Worm (Caenorhabditis elegans) whole organism, L3 larva: ENCODE data around the gene zig-12.

Experiments used
- ZK546.5 ChIP-seq: sonication (generic microtip); optimal IDR thresholded peaks from 2 replicates; lab custom pipeline; 2017; ENCODE audit warnings: missing biosample characterization, missing genetic modification characterization
- aly-2 ChIP-seq: fragments of 150-350 bp; optimal IDR thresholded peaks from 2 replicates; lab custom pipeline; 2014; ENCODE audit warnings: missing biosample characterization, missing genetic modification characterization
- ama-1 ChIP-seq: fragments of 150-350 bp; optimal IDR thresholded peaks from 2 replicates; lab custom pipeline; 2018
- ceh-16 ChIP-seq: sonication (generic microtip); optimal IDR thresholded peaks from 2 replicates; lab custom pipeline; 2017; ENCODE audit warnings: missing biosample characterization, missing genetic modification characterization
- ceh-28 ChIP-seq: fragments of 150-350 bp; optimal IDR thresholded peaks from 2 replicates; lab custom pipeline; 2014; ENCODE audit warnings: missing biosample characterization, missing genetic modification reagents, missing genetic modification characterization
- ceh-82 ChIP-seq: fragments of 150-350 bp; optimal IDR thresholded peaks from 2 replicates; lab custom pipeline; 2014; ENCODE audit warnings: missing biosample characterization, missing genetic modification characterization
- ceh-9 ChIP-seq: sonication (generic microtip); optimal IDR thresholded peaks from 2 replicates; lab custom pipeline; 2018; ENCODE audit warnings: missing biosample characterization, missing genetic modification characterization
- daf-12 ChIP-seq: fragments of 150-350 bp; optimal IDR thresholded peaks from 2 replicates; lab custom pipeline; 2014; ENCODE audit warnings: missing biosample characterization, missing genetic modification reagents, missing genetic modification characterization
- egl-27 ChIP-seq: sonication (generic microtip); optimal IDR thresholded peaks from 4 replicates; lab custom pipeline; 2017; ENCODE audit warnings: missing biosample characterization, missing genetic modification reagents, missing genetic modification characterization
- egl-5 ChIP-seq: fragments of 150-350 bp; optimal IDR thresholded peaks from 2 replicates; lab custom pipeline; 2017; ENCODE audit warnings: missing biosample characterization, missing genetic modification reagents, missing genetic modification characterization, inconsistent platforms
- elt-1 ChIP-seq: fragments of 150-350 bp; optimal IDR thresholded peaks from 2 replicates; lab custom pipeline; 2014; ENCODE audit warnings: missing biosample characterization, missing genetic modification characterization
- elt-2 ChIP-seq: sonication (generic microtip); optimal IDR thresholded peaks from 2 replicates; lab custom pipeline; 2016; ENCODE audit warnings: missing genetic modification reagents, mild to moderate bottlenecking, missing genetic modification characterization, missing compliant biosample characterization
- elt-3 ChIP-seq, 3 experiments: fragments of 150-350 bp in 1 of 3; sonication (generic microtip) in 2 of 3; optimal IDR thresholded peaks; 2 replicates in 2 of 3; 4 replicates in 1 of 3; lab custom pipeline; 2014 to 2017; ENCODE audit warnings: missing biosample characterization in 3 of 3, missing genetic modification characterization in 3 of 3
- eor-1 ChIP-seq, 2 experiments: fragments of 150-350 bp; optimal IDR thresholded peaks; 2 replicates each; lab custom pipeline; 2014 to 2018; ENCODE audit warnings: missing biosample characterization in 2 of 2, missing genetic modification characterization in 2 of 2
- fkh-10 ChIP-seq: sonication (generic microtip); optimal IDR thresholded peaks from 2 replicates; lab custom pipeline; 2017; ENCODE audit warnings: missing biosample characterization, missing genetic modification reagents, missing genetic modification characterization
- fkh-2 ChIP-seq: fragments of 150-350 bp; optimal IDR thresholded peaks from 2 replicates; lab custom pipeline; 2014; ENCODE audit warnings: missing biosample characterization, missing genetic modification reagents, missing genetic modification characterization
- fos-1 ChIP-seq: fragments of 150-350 bp; optimal IDR thresholded peaks from 2 replicates; lab custom pipeline; 2014; ENCODE audit warnings: missing biosample characterization, missing genetic modification characterization
- jun-1 ChIP-seq: fragments of 150-350 bp; optimal IDR thresholded peaks from 2 replicates; lab custom pipeline; 2014; ENCODE audit warnings: missing biosample characterization, missing genetic modification reagents, missing genetic modification characterization
- lin-15B ChIP-seq: fragments of 150-350 bp; optimal IDR thresholded peaks from 2 replicates; lab custom pipeline; 2014; ENCODE audit warnings: missing biosample characterization, missing genetic modification characterization
- lin-39 ChIP-seq: fragments of 150-350 bp; optimal IDR thresholded peaks from 2 replicates; lab custom pipeline; 2018; ENCODE audit warnings: missing biosample characterization, missing genetic modification reagents, missing genetic modification characterization
- lsy-12 ChIP-seq: sonication (generic microtip); optimal IDR thresholded peaks from 2 replicates; lab custom pipeline; 2016; ENCODE audit warnings: mild to moderate bottlenecking, missing genetic modification characterization, missing compliant biosample characterization
- mml-1 ChIP-seq: fragments of 150-350 bp; sonication (generic microtip); optimal IDR thresholded peaks from 3 replicates; lab custom pipeline; 2014; ENCODE audit warnings: missing biosample characterization, missing genetic modification characterization
- nfya-1 ChIP-seq: sonication (generic microtip); optimal IDR thresholded peaks from 2 replicates; lab custom pipeline; 2017; ENCODE audit warnings: missing genetic modification characterization, mild to moderate bottlenecking, missing compliant biosample characterization, antibody characterized with exemption, moderate library complexity; ENCODE audit not compliant: insufficient read depth
- nhr-11 ChIP-seq: fragments of 150-350 bp; optimal IDR thresholded peaks from 2 replicates; lab custom pipeline; 2014; ENCODE audit warnings: missing biosample characterization, missing genetic modification characterization
- nhr-12 ChIP-seq: fragments of 150-350 bp; optimal IDR thresholded peaks from 2 replicates; lab custom pipeline; 2014; ENCODE audit warnings: missing biosample characterization, missing genetic modification characterization
- nhr-23 ChIP-seq: fragments of 150-350 bp; optimal IDR thresholded peaks from 2 replicates; lab custom pipeline; 2014; ENCODE audit warnings: missing biosample characterization, missing genetic modification reagents, missing genetic modification characterization
- nhr-237 ChIP-seq: fragments of 150-350 bp; optimal IDR thresholded peaks from 2 replicates; lab custom pipeline; 2014; ENCODE audit warnings: missing biosample characterization, missing genetic modification characterization
- nhr-25 ChIP-seq: sonication (generic microtip); optimal IDR thresholded peaks from 2 replicates; lab custom pipeline; 2017; ENCODE audit warnings: missing biosample characterization, missing genetic modification characterization
- nhr-28 ChIP-seq: fragments of 150-350 bp; optimal IDR thresholded peaks from 2 replicates; lab custom pipeline; 2014; ENCODE audit warnings: missing biosample characterization, missing genetic modification characterization
- nhr-43 ChIP-seq: sonication (generic microtip); optimal IDR thresholded peaks from 2 replicates; lab custom pipeline; 2016; ENCODE audit warnings: mild to moderate bottlenecking, missing genetic modification characterization, missing compliant biosample characterization; ENCODE audit not compliant: poor library complexity, severe bottlenecking
- nhr-67 ChIP-seq: fragments of 150-350 bp; optimal IDR thresholded peaks from 2 replicates; lab custom pipeline; 2014; ENCODE audit warnings: missing biosample characterization, missing genetic modification characterization
- nhr-76 ChIP-seq: fragments of 150-350 bp; sonication (generic microtip); optimal IDR thresholded peaks from 5 replicates; lab custom pipeline; 2014; ENCODE audit warnings: missing biosample characterization, missing genetic modification characterization
- nhr-77 ChIP-seq: fragments of 150-350 bp; optimal IDR thresholded peaks from 2 replicates; lab custom pipeline; 2014; ENCODE audit warnings: missing biosample characterization, missing genetic modification characterization
- pha-4 ChIP-seq: fragments of 150-350 bp; optimal IDR thresholded peaks from 2 replicates; lab custom pipeline; 2014; ENCODE audit warnings: missing biosample characterization, missing genetic modification reagents, missing genetic modification characterization
- pqm-1 ChIP-seq: fragments of 150-350 bp; optimal IDR thresholded peaks from 2 replicates; lab custom pipeline; 2017; ENCODE audit warnings: missing biosample characterization, missing genetic modification characterization, inconsistent platforms
- sea-2 ChIP-seq: fragments of 150-350 bp; sonication (generic microtip); optimal IDR thresholded peaks from 4 replicates; lab custom pipeline; 2014; ENCODE audit warnings: missing biosample characterization, missing genetic modification reagents, missing genetic modification characterization
- skn-1 ChIP-seq: fragments of 150-350 bp; optimal IDR thresholded peaks from 2 replicates; lab custom pipeline; 2014; ENCODE audit warnings: missing biosample characterization, missing genetic modification characterization
- snpc-4 ChIP-seq: fragments of 150-350 bp; optimal IDR thresholded peaks from 2 replicates; lab custom pipeline; 2014; ENCODE audit warnings: missing biosample characterization, missing genetic modification characterization
- tbx-2 ChIP-seq: sonication (generic microtip); optimal IDR thresholded peaks from 2 replicates; lab custom pipeline; 2016; ENCODE audit warnings: mild to moderate bottlenecking, missing genetic modification characterization, missing compliant biosample characterization
- unc-39 ChIP-seq: sonication (generic microtip); optimal IDR thresholded peaks from 4 replicates; lab custom pipeline; 2017; ENCODE audit warnings: missing biosample characterization, missing genetic modification characterization
- unc-62 ChIP-seq: fragments of 150-350 bp; sonication (generic microtip); optimal IDR thresholded peaks from 4 replicates; lab custom pipeline; 2014; ENCODE audit warnings: missing biosample characterization, missing genetic modification reagents, missing genetic modification characterization
- zag-1 ChIP-seq: fragments of 150-350 bp; optimal IDR thresholded peaks from 2 replicates; lab custom pipeline; 2014; ENCODE audit warnings: missing biosample characterization, missing genetic modification characterization
- ztf-11 ChIP-seq: fragments of 150-350 bp; optimal IDR thresholded peaks from 2 replicates; lab custom pipeline; 2014; ENCODE audit warnings: missing biosample characterization, missing genetic modification characterization
- ztf-4 ChIP-seq: fragments of 150-350 bp; optimal IDR thresholded peaks from 2 replicates; lab custom pipeline; 2014; ENCODE audit warnings: missing biosample characterization, missing genetic modification characterization

Gene zig-12

ce11 chrX:8806070-8806799 lies 42.5 kb downstream of the zig-12 start, which contains the start of gene R04E5.8 (continued):
- TF ChIP-seq unc-39 (tag; lab: Kevin White, UChicago), result no peak
- TF ChIP-seq elt-2, result peak; percentile 18
- no peak for TF ChIP-seq aly-2 (tag; lab: Kevin White, UChicago)
- peak; percentile 64 for TF ChIP-seq nfya-1 (tag; lab: Kevin White, UChicago)
- no peak for TF ChIP-seq ama-1 (lab: Kevin White, UChicago)
- TF ChIP-seq nhr-76 (tag; lab: Kevin White, UChicago), result no peak
- TF ChIP-seq tbx-2 (tag; lab: Kevin White, UChicago), result no peak
- no peak for TF ChIP-seq fkh-2 (tag; lab: Kevin White, UChicago)
- peak; percentile 8 for TF ChIP-seq pha-4 (tag; lab: Kevin White, UChicago)
- TF ChIP-seq nhr-12, result no peak
- TF ChIP-seq egl-27 (tag; lab: Kevin White, UChicago), result no peak
- TF ChIP-seq nhr-25 (tag; lab: Kevin White, UChicago), result no peak
- no peak for TF ChIP-seq fos-1 (tag; lab: Kevin White, UChicago)
- no peak for TF ChIP-seq fkh-10 (GFP tag; lab: Kevin White, UChicago)
- TF ChIP-seq snpc-4 (tag; lab: Kevin White, UChicago), result peak; percentile 42
- no peak for TF ChIP-seq unc-62 (GFP tag; lab: Kevin White, UChicago)
- TF ChIP-seq nhr-77, result no peak
- no peak for TF ChIP-seq elt-1 (tag; lab: Kevin White, UChicago)
- no peak for TF ChIP-seq nhr-67 (tag; lab: Kevin White, UChicago)
- TF ChIP-seq daf-12 (tag; lab: Kevin White, UChicago), result no peak
- TF ChIP-seq nhr-43 (tag; lab: Kevin White, UChicago), result no peak
- TF ChIP-seq, all 47 proteins: peak for 8

- no peak for TF ChIP-seq elt-3 (tag; optimal IDR thresholded peaks at IDR 0.05; lab: Kevin White, UChicago)
- peak; percentile 71 for TF ChIP-seq lin-39 (tag; lab: Kevin White, UChicago)
These were observed 45.0 kb downstream of the zig-12 start for ce11 chrX:8808740-8809139.

- TF ChIP-seq nhr-43 (tag; lab: Kevin White, UChicago) (peak; percentile 47), mml-1 (tag; lab: Kevin White, UChicago) (peak; percentile 16), pha-4 (tag; lab: Kevin White, UChicago) (peak; percentile 95), snpc-4 (tag; lab: Kevin White, UChicago) (peak; percentile 69), aly-2 (tag; lab: Kevin White, UChicago) (no peak), jun-1 (tag; lab: Kevin White, UChicago) (peak; percentile 82), nhr-25 (tag; lab: Kevin White, UChicago) (peak; percentile 77), nhr-67 (tag; lab: Kevin White, UChicago) (no peak), eor-1 (tag; optimal IDR thresholded peaks at IDR 0.05; lab: Kevin White, UChicago) (no peak), nhr-76 (tag; lab: Kevin White, UChicago) (no peak), elt-2 (peak; percentile 87), lin-15B (tag; lab: Kevin White, UChicago) (peak; percentile 60), unc-39 (tag; lab: Kevin White, UChicago) (no peak), nfya-1 (tag; lab: Kevin White, UChicago) (peak; percentile 94), daf-12 (tag; lab: Kevin White, UChicago) (no peak), ZK546.5 (no peak), ceh-16 (tag; lab: Kevin White, UChicago) (no peak), nhr-11 (tag; lab: Kevin White, UChicago) (no peak), ztf-11 (tag; lab: Kevin White, UChicago) (no peak), fos-1 (tag; lab: Kevin White, UChicago) (peak; percentile 13), ceh-28 (tag; lab: Kevin White, UChicago) (peak; percentile 86), zag-1 (tag; lab: Kevin White, UChicago) (no peak), fkh-10 (GFP tag; lab: Kevin White, UChicago) (peak; percentile 82), nhr-77 (no peak), sea-2 (peak; percentile 90), unc-62 (GFP tag; lab: Kevin White, UChicago) (no peak), fkh-2 (tag; lab: Kevin White, UChicago) (no peak), elt-3 (tag; optimal IDR thresholded peaks at IDR 0.05; lab: Kevin White, UChicago) (no peak), tbx-2 (tag; lab: Kevin White, UChicago) (peak; percentile 64), pqm-1 (tag; lab: Kevin White, UChicago) (peak; percentile 69), nhr-12 (no peak), nhr-237 (tag; lab: Kevin White, UChicago) (no peak), ama-1 (lab: Kevin White, UChicago) (peak; percentile 70), ztf-4 (tag; lab: Kevin White, UChicago) (no peak), nhr-23 (tag; lab: Kevin White, UChicago) (peak; percentile 78), lsy-12 (peak; percentile 10), ceh-82 (tag; lab: Kevin White, UChicago) (peak; percentile 18), egl-5 (tag; lab: Kevin White, UChicago) (peak; percentile 92), elt-1 (tag; lab: Kevin White, UChicago) (peak; percentile 57), nhr-28 (tag; lab: Kevin White, UChicago) (no peak), ceh-9 (no peak), lin-39 (tag; lab: Kevin White, UChicago) (peak; percentile 94), skn-1 (tag; lab: Kevin White, UChicago) (peak; percentile 78)
These were observed 47.2 kb downstream of the zig-12 start, which contains the start of gene R04E5.9 for ce11 chrX:8810908-8811307. TSS of gene R04E5.9 (minus strand) at chrX:8811142.
